Worm (Caenorhabditis elegans): Measurements from ENCODE around the gene Y105C5A.10.

ce11 chrIV:15640852-15641251 is 5.3 kb downstream of the Y105C5A.10 start, which contains the start of gene Y105C5A.13:
- TF ChIP-seq ceh-82 (tag; optimal IDR thresholded peaks at IDR 0.05) (no peak), ZK546.5 (tag; optimal IDR thresholded peaks at IDR 0.05) (no peak), lin-13 (GFP tag; optimal IDR thresholded peaks at IDR 0.05) (no peak), unc-62 (GFP tag; optimal IDR thresholded peaks at IDR 0.05) (no peak), mdl-1 (tag; optimal IDR thresholded peaks at IDR 0.05) (no peak)

Data from whole organism, L2 larva.